Worm (Caenorhabditis elegans): ENCODE data around the gene qdpr-1.

DNA sequence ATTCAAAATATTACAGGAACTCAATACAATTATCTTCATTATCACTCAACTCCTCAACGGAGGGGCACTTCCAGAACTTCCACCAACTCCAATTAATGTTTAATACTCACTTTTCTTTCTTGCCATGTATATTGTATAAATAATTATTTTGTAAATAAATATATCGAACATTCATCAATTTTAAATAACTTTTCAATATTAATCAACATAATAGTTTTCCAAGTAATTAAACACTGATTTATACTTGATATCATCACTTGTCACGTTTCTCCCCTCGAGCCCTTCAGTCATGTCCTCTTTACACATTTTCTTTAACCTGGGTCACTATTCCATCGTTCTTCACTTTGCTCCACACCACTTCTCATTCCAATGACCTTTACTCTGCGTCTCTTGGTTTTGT, 9.2 kb downstream of the qdpr-1 start, which contains the start of gene mig-18:
- no peak for TF ChIP-seq ama-1 (optimal IDR thresholded peaks at IDR 0.05)
- no peak for TF ChIP-seq aly-1 (tag; optimal IDR thresholded peaks at IDR 0.05)
- no peak for TF ChIP-seq hmg-4 (GFP tag; optimal IDR thresholded peaks at IDR 0.05)
- TF ChIP-seq flt-1 (GFP tag; IDR thresholded peaks at IDR 0.05) = no peak
- TF ChIP-seq hmbx-1 (tag; optimal IDR thresholded peaks at IDR 0.05) = no peak
- no peak for TF ChIP-seq ets-7 (tag; optimal IDR thresholded peaks at IDR 0.05)
- no peak for TF ChIP-seq hnd-1 (tag; optimal IDR thresholded peaks at IDR 0.05)
- TF ChIP-seq tra-4 (tag; optimal IDR thresholded peaks at IDR 0.05) = no peak
- TF ChIP-seq tbx-11 (GFP tag; IDR thresholded peaks at IDR 0.05) = no peak
- TF ChIP-seq scrt-1 (GFP tag; IDR thresholded peaks at IDR 0.05) = no peak
- no peak for TF ChIP-seq tbx-37 (GFP tag; conservative IDR thresholded peaks at IDR 0.05)
- TF ChIP-seq F13C5.2 (tag; optimal IDR thresholded peaks at IDR 0.05) = no peak
- TF ChIP-seq pes-1 (GFP tag; IDR thresholded peaks at IDR 0.05) = no peak
